Worm (Caenorhabditis elegans) whole organism, L1 larva: Measurements from ENCODE around the gene mrpl-4.
A peak's percentile ranks its signal among the peaks of the same experiment; 100 is the strongest.

Experiments used
- F16B12.6 ChIP-seq: fragments of 150-350 bp; optimal IDR thresholded peaks from 2 replicates; lab custom pipeline; 2014; ENCODE audit warnings: missing biosample characterization, missing genetic modification characterization
- aly-2 ChIP-seq: fragments of 150-350 bp; optimal IDR thresholded peaks from 2 replicates; lab custom pipeline; 2014; ENCODE audit warnings: missing biosample characterization, missing genetic modification characterization
- ama-1 ChIP-seq: fragments of 150-350 bp; optimal IDR thresholded peaks from 2 replicates; lab custom pipeline; 2014
- blmp-1 ChIP-seq: fragments of 150-350 bp; optimal IDR thresholded peaks from 2 replicates; lab custom pipeline; 2014; ENCODE audit warnings: missing biosample characterization, missing genetic modification characterization
- ceh-63 ChIP-seq: fragments of 200-800 bp; sonication (Bioruptor generic); optimal IDR thresholded peaks from 2 replicates; lab custom pipeline; 2018; ENCODE audit warnings: mild to moderate bottlenecking, missing genetic modification characterization, missing compliant biosample characterization
- ceh-8 ChIP-seq: fragments of 200-800 bp; sonication (Bioruptor generic); optimal IDR thresholded peaks from 2 replicates; lab custom pipeline; 2018; ENCODE audit warnings: mild to moderate bottlenecking, missing genetic modification characterization, moderate library complexity, missing compliant biosample characterization
- ces-1 ChIP-seq: fragments of 150-350 bp; optimal IDR thresholded peaks from 2 replicates; lab custom pipeline; 2014; ENCODE audit warnings: missing biosample characterization, missing genetic modification reagents, missing genetic modification characterization
- dpl-1 ChIP-seq, 3 experiments: fragments of 150-350 bp in 2 of 3; sonication (generic microtip) in 1 of 3; optimal IDR thresholded peaks; 2 replicates each; lab custom pipeline; 2014 to 2017; ENCODE audit warnings: missing biosample characterization in 3 of 3, missing genetic modification characterization in 3 of 3, missing genetic modification reagents in 3 of 3
- dsc-1 ChIP-seq: sonication (generic microtip); optimal IDR thresholded peaks from 2 replicates; lab custom pipeline; 2016; ENCODE audit warnings: mild to moderate bottlenecking, missing genetic modification characterization, missing compliant biosample characterization
- efl-1 ChIP-seq, 4 experiments: fragments of 150-350 bp; optimal IDR thresholded peaks in 3 of 4; peaks in 1 of 4; 1 replicate in 1 of 4; 2 replicates in 3 of 4; lab custom pipeline; 2014; ENCODE audit warnings: missing biosample characterization in 2 of 4, missing genetic modification characterization in 2 of 4, missing genetic modification reagents in 2 of 4
- egl-13 ChIP-seq: sonication (generic microtip); optimal IDR thresholded peaks from 2 replicates; lab custom pipeline; 2016; ENCODE audit warnings: missing genotype, missing genetic modification reagents, missing genetic modification characterization, missing compliant biosample characterization
- elt-3 ChIP-seq, 6 experiments: fragments of 150-350 bp in 1 of 6; sonication (generic microtip); optimal IDR thresholded peaks; 2 replicates each; lab custom pipeline; 2017 to 2018; ENCODE audit warnings: missing biosample characterization in 6 of 6, missing genetic modification characterization in 6 of 6, inconsistent platforms in 1 of 6
- fkh-4 ChIP-seq: sonication (generic microtip); optimal IDR thresholded peaks from 2 replicates; lab custom pipeline; 2016; ENCODE audit warnings: missing compliant biosample characterization, missing genetic modification characterization, borderline replicate concordance
- fos-1 ChIP-seq: fragments of 150-350 bp; optimal IDR thresholded peaks from 2 replicates; lab custom pipeline; 2014; ENCODE audit warnings: missing biosample characterization, missing genetic modification characterization
- grh-1 ChIP-seq: fragments of 200-800 bp; sonication (Bioruptor generic); IDR thresholded peaks from 2 replicates; pipeline ENCODE4 v1.3.6; 2022; ENCODE audit warnings: missing genetic modification reagents, missing genetic modification characterization, missing compliant biosample characterization
- lin-14 ChIP-seq: fragments of 200-800 bp; sonication (Bioruptor generic); optimal IDR thresholded peaks from 2 replicates; lab custom pipeline; 2018; ENCODE audit warnings: mild to moderate bottlenecking, missing genetic modification characterization, moderate library complexity, missing compliant biosample characterization
- lin-39 ChIP-seq: fragments of 150-350 bp; optimal IDR thresholded peaks from 2 replicates; lab custom pipeline; 2014; ENCODE audit warnings: missing biosample characterization, missing genetic modification reagents, missing genetic modification characterization
- mab-9 ChIP-seq: fragments of 200-800 bp; sonication (Bioruptor generic); IDR thresholded peaks from 2 replicates; pipeline ENCODE4 v1.3.6; 2022; ENCODE audit warnings: missing genetic modification reagents, missing genetic modification characterization, missing compliant biosample characterization
- mep-1 ChIP-seq: fragments of 150-350 bp; optimal IDR thresholded peaks from 2 replicates; lab custom pipeline; 2014; ENCODE audit warnings: missing biosample characterization, missing genetic modification characterization
- nhr-11 ChIP-seq: fragments of 150-350 bp; optimal IDR thresholded peaks from 2 replicates; lab custom pipeline; 2014; ENCODE audit warnings: missing biosample characterization, missing genetic modification characterization
- nhr-12 ChIP-seq: sonication (generic microtip); optimal IDR thresholded peaks from 2 replicates; lab custom pipeline; 2017; ENCODE audit warnings: missing biosample characterization, missing genetic modification characterization
- nhr-28 ChIP-seq: fragments of 150-350 bp; optimal IDR thresholded peaks from 2 replicates; lab custom pipeline; 2014; ENCODE audit warnings: missing biosample characterization, missing genetic modification characterization
- nhr-47 ChIP-seq: sonication (generic microtip); optimal IDR thresholded peaks from 2 replicates; lab custom pipeline; 2016; ENCODE audit warnings: mild to moderate bottlenecking, missing genetic modification characterization, moderate library complexity, missing compliant biosample characterization
- nhr-71 ChIP-seq: sonication (generic microtip); optimal IDR thresholded peaks from 2 replicates; lab custom pipeline; 2016; ENCODE audit warnings: mild to moderate bottlenecking, missing genetic modification characterization, moderate library complexity, missing compliant biosample characterization
- nhr-77 ChIP-seq: fragments of 150-350 bp; optimal IDR thresholded peaks from 2 replicates; lab custom pipeline; 2014; ENCODE audit warnings: missing biosample characterization, missing genetic modification characterization
- nhr-84 ChIP-seq: sonication (generic microtip); optimal IDR thresholded peaks from 2 replicates; lab custom pipeline; 2017; ENCODE audit warnings: missing biosample characterization, missing genetic modification characterization
- nhr-90 ChIP-seq: sonication (generic microtip); optimal IDR thresholded peaks from 2 replicates; lab custom pipeline; 2016; ENCODE audit warnings: mild to moderate bottlenecking, missing genetic modification characterization, missing compliant biosample characterization; ENCODE audit not compliant: poor library complexity
- pag-3 ChIP-seq: sonication (generic microtip); optimal IDR thresholded peaks from 2 replicates; lab custom pipeline; 2017; ENCODE audit warnings: missing genetic modification characterization, mild to moderate bottlenecking, missing compliant biosample characterization, antibody characterized with exemption, borderline replicate concordance; ENCODE audit not compliant: insufficient read depth
- pax-3 ChIP-seq: fragments of 200-800 bp; sonication (Bioruptor generic); optimal IDR thresholded peaks from 2 replicates; lab custom pipeline; 2018; ENCODE audit warnings: mild to moderate bottlenecking, missing genetic modification characterization, moderate library complexity, missing compliant biosample characterization
- skn-1 ChIP-seq: fragments of 150-350 bp; optimal IDR thresholded peaks from 2 replicates; lab custom pipeline; 2014; ENCODE audit warnings: missing biosample characterization, missing genetic modification characterization
- snu-23 ChIP-seq: sonication (generic microtip); optimal IDR thresholded peaks from 2 replicates; lab custom pipeline; 2016; ENCODE audit warnings: missing genetic modification characterization, missing compliant biosample characterization
- sptf-1 ChIP-seq: fragments of 150-350 bp; optimal IDR thresholded peaks from 2 replicates; lab custom pipeline; 2014; ENCODE audit warnings: missing biosample characterization, missing genetic modification characterization
- sup-37 ChIP-seq: fragments of 200-800 bp; sonication (Bioruptor generic); optimal IDR thresholded peaks from 2 replicates; lab custom pipeline; 2018; ENCODE audit warnings: mild to moderate bottlenecking, missing genetic modification characterization, missing compliant biosample characterization
- swsn-7 ChIP-seq: sonication (generic microtip); optimal IDR thresholded peaks from 2 replicates; lab custom pipeline; 2016; ENCODE audit warnings: missing genetic modification characterization, missing compliant biosample characterization
- tlp-1 ChIP-seq: fragments of 150-350 bp; optimal IDR thresholded peaks from 2 replicates; lab custom pipeline; 2014; ENCODE audit warnings: missing biosample characterization, missing genetic modification characterization
- unc-130 ChIP-seq: fragments of 150-350 bp; optimal IDR thresholded peaks from 2 replicates; lab custom pipeline; 2017; ENCODE audit warnings: missing biosample characterization, missing genetic modification characterization, inconsistent platforms
- unc-86 ChIP-seq: sonication (generic microtip); optimal IDR thresholded peaks from 2 replicates; lab custom pipeline; 2016; ENCODE audit warnings: missing genetic modification characterization, missing compliant biosample characterization
- zip-4 ChIP-seq: fragments of 200-800 bp; sonication (Bioruptor generic); optimal IDR thresholded peaks from 2 replicates; lab custom pipeline; 2018; ENCODE audit warnings: mild to moderate bottlenecking, missing genetic modification characterization, moderate library complexity, missing compliant biosample characterization
- ztf-11 ChIP-seq, 2 experiments: sonication (generic microtip); optimal IDR thresholded peaks; 2 replicates each; lab custom pipeline; 2016 to 2017; ENCODE audit warnings: missing genetic modification characterization in 2 of 2, missing biosample characterization in 1 of 2, missing compliant biosample characterization in 1 of 2

The mrpl-4 gene

DNA sequence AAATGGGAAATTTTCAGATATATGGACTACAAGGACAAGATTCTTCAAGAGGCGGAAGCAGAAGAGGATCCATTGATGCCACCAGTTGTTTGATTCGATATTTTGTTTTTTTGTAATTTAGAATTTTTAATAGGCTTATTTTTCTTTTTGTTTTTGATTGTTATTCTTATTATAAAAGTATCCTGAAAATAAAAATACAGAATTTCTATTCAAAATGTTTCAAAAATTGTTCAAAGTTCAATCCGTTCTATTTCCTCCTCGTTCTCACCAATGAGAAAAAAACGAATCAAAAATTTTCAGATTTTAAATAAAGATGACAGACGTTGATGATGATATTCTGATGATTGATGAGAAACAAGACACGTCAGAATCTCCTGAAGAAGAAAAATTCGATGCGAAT is 1.7 kb downstream of the mrpl-4 start, which contains the start of gene phf-30:
Gene phf-30 (plus strand): TSS at position 301 of the 400 bp plus-strand sequence.
- no peak for TF ChIP-seq nhr-28 (tag; lab: Kevin White, UChicago)
- TF ChIP-seq lin-39 (tag; lab: Kevin White, UChicago) = no peak
- no peak for TF ChIP-seq ztf-11 (tag; optimal IDR thresholded peaks at IDR 0.05; lab: Kevin White, UChicago)
- no peak for TF ChIP-seq mep-1 (tag; lab: Kevin White, UChicago)
- no peak for TF ChIP-seq sptf-1 (tag; lab: Kevin White, UChicago)
- TF ChIP-seq aly-2 (tag; lab: Kevin White, UChicago) = no peak
- no peak for TF ChIP-seq nhr-84 (tag; lab: Kevin White, UChicago)
- no peak for TF ChIP-seq skn-1 (tag; lab: Kevin White, UChicago)
- TF ChIP-seq nhr-11 (tag; lab: Kevin White, UChicago) = no peak
- TF ChIP-seq nhr-47 (tag; lab: Kevin White, UChicago) = no peak
- no peak for TF ChIP-seq unc-130 (tag; lab: Kevin White, UChicago)
- TF ChIP-seq lin-14 = no peak
- TF ChIP-seq nhr-12 (tag; lab: Kevin White, UChicago) = no peak
- TF ChIP-seq pax-3 (tag; lab: Kevin White, UChicago) = no peak
- TF ChIP-seq ceh-8 (GFP tag; lab: Kevin White, UChicago) = no peak
- TF ChIP-seq snu-23 (GFP tag; lab: Kevin White, UChicago) = no peak

DNA sequence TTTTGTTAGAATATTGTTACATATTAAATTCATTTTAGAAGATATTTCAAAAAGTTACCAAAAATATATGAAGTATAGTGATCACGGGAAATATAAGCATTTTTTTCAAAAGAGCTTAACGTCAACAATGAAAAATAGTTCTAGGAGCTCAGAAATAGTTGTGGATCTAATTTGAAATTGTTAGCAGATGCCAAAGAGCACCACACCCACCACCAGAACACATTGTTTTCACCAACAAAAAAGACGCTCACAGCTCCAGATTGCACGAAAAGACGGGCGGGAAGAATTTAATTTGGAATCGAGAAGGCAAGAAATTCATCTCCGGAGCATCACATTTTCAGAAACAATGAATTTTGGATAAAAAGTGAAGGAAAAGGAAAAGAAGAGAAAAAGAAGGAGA is 3.8 kb downstream of the mrpl-4 start, which contains the start of gene gplb-1:
Gene gplb-1 (minus strand): TSS at position 337 of the 400 bp plus-strand sequence.
- TF ChIP-seq dsc-1 (tag; lab: Kevin White, UChicago) = peak; percentile 92
- no peak for TF ChIP-seq sup-37 (GFP tag; lab: Kevin White, UChicago)
- no peak for TF ChIP-seq nhr-90 (tag; lab: Kevin White, UChicago)
- no peak for TF ChIP-seq dpl-1 (GFP tag; optimal IDR thresholded peaks at IDR 0.05; lab: Kevin White, UChicago)
- no peak for TF ChIP-seq nhr-71 (tag; lab: Kevin White, UChicago)
- no peak for TF ChIP-seq efl-1 (optimal IDR thresholded peaks at IDR 0.05; lab: Kevin White, UChicago)
- TF ChIP-seq efl-1 (GFP tag; optimal IDR thresholded peaks at IDR 0.05 in 1 of 2; lab: Kevin White, UChicago) = peak in 1 of 2 experiments; percentile 37
- no peak for TF ChIP-seq grh-1
- no peak for TF ChIP-seq nhr-77 (tag; lab: Kevin White, UChicago)
- peak; percentile 72 for TF ChIP-seq fkh-4 (tag; lab: Kevin White, UChicago)

DNA sequence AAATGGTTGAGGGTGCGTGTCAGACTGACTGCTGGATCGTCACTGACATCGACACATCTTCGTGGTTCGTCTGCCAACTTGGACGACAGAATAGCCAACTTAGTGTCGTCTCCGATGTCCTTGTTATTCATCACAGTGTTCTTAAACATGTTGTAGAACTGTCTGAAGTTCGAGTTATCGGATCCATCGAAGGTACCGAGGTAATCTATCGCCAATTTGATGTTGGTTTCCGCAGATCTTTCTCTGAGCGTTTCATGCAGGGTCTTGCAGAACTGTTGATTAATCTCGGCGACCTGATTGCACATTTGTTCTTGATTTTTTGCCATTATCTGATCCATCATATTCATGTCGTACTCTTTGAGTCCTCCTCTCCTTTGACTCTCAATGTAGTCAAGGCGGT is 14.2 kb downstream of the mrpl-4 start:
- TF ChIP-seq sup-37 (GFP tag; lab: Kevin White, UChicago) (no peak), tlp-1 (tag; lab: Kevin White, UChicago) (no peak), sptf-1 (tag; lab: Kevin White, UChicago) (no peak), ceh-63 (GFP tag; lab: Kevin White, UChicago) (no peak), blmp-1 (no peak), unc-86 (tag; lab: Kevin White, UChicago) (no peak), zip-4 (GFP tag; lab: Kevin White, UChicago) (no peak), elt-3 (tag; optimal IDR thresholded peaks at IDR 0.05; lab: Kevin White, UChicago) (no peak), fos-1 (tag; lab: Kevin White, UChicago) (no peak), skn-1 (tag; lab: Kevin White, UChicago) (no peak), swsn-7 (tag; lab: Kevin White, UChicago) (no peak), nhr-77 (tag; lab: Kevin White, UChicago) (no peak), pag-3 (tag; lab: Kevin White, UChicago) (no peak), efl-1 (optimal IDR thresholded peaks at IDR 0.05; lab: Kevin White, UChicago) (no peak), efl-1 (GFP tag; optimal IDR thresholded peaks at IDR 0.05 in 1 of 2; lab: Kevin White, UChicago) (no peak), F16B12.6 (no peak), ama-1 (lab: Kevin White, UChicago) (no peak), mab-9 (GFP tag; lab: Robert Waterston, UW) (no peak), ces-1 (no peak), egl-13 (tag; lab: Kevin White, UChicago) (no peak)
